Fruit fly (Drosophila melanogaster) whole organism, prepupa: ENCODE measurements around the gene Uba5.

Source experiments
- Blimp-1 ChIP-seq: fragments of 200-800 bp; sonication (Bioruptor generic); optimal IDR thresholded peaks from 3 replicates; lab custom pipeline; 2017; ENCODE audit warnings: missing biosample characterization, missing genetic modification characterization, mild to moderate bottlenecking, moderate library complexity, missing genetic modification reagents
- CG11294 ChIP-seq: fragments of 200-800 bp; sonication (Bioruptor generic); IDR thresholded peaks from 2 replicates; pipeline ENCODE4 v1.3.6; 2022; ENCODE audit warnings: missing biosample characterization, missing genetic modification characterization
- CG11762 ChIP-seq: fragments of 200-800 bp; sonication (Bioruptor generic); optimal IDR thresholded peaks from 3 replicates; lab custom pipeline; 2016; ENCODE audit warnings: missing biosample characterization, missing genetic modification characterization; ENCODE audit not compliant: insufficient read depth
- CG11902 ChIP-seq: fragments of 200-800 bp; sonication (Bioruptor generic); optimal IDR thresholded peaks from 3 replicates; lab custom pipeline; 2016; ENCODE audit warnings: missing biosample characterization, missing genetic modification characterization
- CG15336 ChIP-seq: fragments of 200-800 bp; sonication (Bioruptor generic); IDR thresholded peaks from 2 replicates; pipeline ENCODE4 v1.3.6; 2022; ENCODE audit warnings: missing biosample characterization, missing genetic modification characterization
- CG1621 ChIP-seq: fragments of 200-800 bp; sonication (Bioruptor generic); optimal IDR thresholded peaks from 3 replicates; lab custom pipeline; 2018; ENCODE audit warnings: missing biosample characterization, mild to moderate bottlenecking, missing genetic modification characterization
- CG16779 ChIP-seq: fragments of 200-800 bp; sonication (Bioruptor generic); optimal IDR thresholded peaks from 3 replicates; lab custom pipeline; 2017; ENCODE audit warnings: missing biosample characterization, mild to moderate bottlenecking, missing genetic modification characterization
- CG3032 ChIP-seq: fragments of 200-800 bp; optimal IDR thresholded peaks from 2 replicates; lab custom pipeline; 2019; ENCODE audit warnings: missing biosample characterization, mild to moderate bottlenecking, missing genetic modification characterization, moderate library complexity
- CG31627 ChIP-seq: fragments of 200-800 bp; sonication (Bioruptor generic); optimal IDR thresholded peaks from 3 replicates; lab custom pipeline; 2016; ENCODE audit warnings: missing biosample characterization, missing genetic modification characterization
- CG32006 ChIP-seq: fragments of 200-800 bp; sonication (Bioruptor generic); optimal IDR thresholded peaks from 3 replicates; lab custom pipeline; 2017; ENCODE audit warnings: missing biosample characterization, mild to moderate bottlenecking, missing genetic modification characterization
- CG34406 ChIP-seq: fragments of 200-800 bp; sonication (Bioruptor generic); optimal IDR thresholded peaks from 3 replicates; lab custom pipeline; 2016; ENCODE audit warnings: missing biosample characterization, missing genetic modification characterization
- CG6163 ChIP-seq: fragments of 200-800 bp; sonication (Bioruptor generic); IDR thresholded peaks from 3 replicates; pipeline ENCODE4 v1.3.6; 2022; ENCODE audit warnings: missing biosample characterization, missing genetic modification characterization
- CG6792 ChIP-seq: fragments of 200-800 bp; sonication (Bioruptor generic); optimal IDR thresholded peaks from 3 replicates; lab custom pipeline; 2016; ENCODE audit warnings: missing biosample characterization, missing genetic modification characterization
- CG6808 ChIP-seq: fragments of 200-800 bp; sonication (Bioruptor generic); optimal IDR thresholded peaks from 3 replicates; lab custom pipeline; 2017; ENCODE audit warnings: missing biosample characterization, missing genetic modification characterization, mild to moderate bottlenecking, moderate library complexity, missing genetic modification reagents
- CG6854 ChIP-seq: fragments of 200-800 bp; sonication (Bioruptor generic); optimal IDR thresholded peaks from 2 replicates; lab custom pipeline; 2017; ENCODE audit warnings: missing biosample characterization, mild to moderate bottlenecking, missing genetic modification characterization
- CG7368 ChIP-seq: fragments of 200-800 bp; sonication (Bioruptor generic); optimal IDR thresholded peaks from 3 replicates; lab custom pipeline; 2016; ENCODE audit warnings: missing biosample characterization, missing genetic modification characterization
- CG8119 ChIP-seq: fragments of 200-800 bp; sonication (Bioruptor generic); IDR thresholded peaks from 3 replicates; pipeline ENCODE4 v1.3.6; 2022; ENCODE audit warnings: missing biosample characterization, missing genetic modification characterization
- CG8632 ChIP-seq: fragments of 200-800 bp; sonication (Bioruptor generic); optimal IDR thresholded peaks from 3 replicates; lab custom pipeline; 2016; ENCODE audit warnings: missing biosample characterization, missing genetic modification characterization
- CG9139 ChIP-seq: fragments of 200-800 bp; sonication (Bioruptor generic); optimal IDR thresholded peaks from 3 replicates; lab custom pipeline; 2017; ENCODE audit warnings: missing biosample characterization, mild to moderate bottlenecking, missing genetic modification characterization
- Eip75B ChIP-seq: fragments of 200-800 bp; sonication (Bioruptor generic); optimal IDR thresholded peaks from 3 replicates; lab custom pipeline; 2016; ENCODE audit warnings: missing biosample characterization, missing genetic modification characterization
- Eip78C ChIP-seq: fragments of 200-800 bp; sonication (Bioruptor generic); peaks from one replicate; lab custom pipeline; 2016; ENCODE audit warnings: missing biosample characterization, missing genetic modification characterization
- Eip93F ChIP-seq: fragments of 200-800 bp; sonication (Bioruptor generic); optimal IDR thresholded peaks from 2 replicates; lab custom pipeline; 2016; ENCODE audit warnings: missing biosample characterization, mild to moderate bottlenecking, missing genetic modification characterization
- Ets96B ChIP-seq: fragments of 200-800 bp; optimal IDR thresholded peaks from 2 replicates; lab custom pipeline; 2019; ENCODE audit warnings: missing biosample characterization, mild to moderate bottlenecking, missing genetic modification characterization, moderate library complexity
- Gug ChIP-seq: fragments of 200-800 bp; sonication (Bioruptor generic); IDR thresholded peaks from 2 replicates; pipeline ENCODE4 v1.3.6; 2022; ENCODE audit warnings: missing biosample characterization, missing genetic modification characterization
- Hr38 ChIP-seq: sonication (Bioruptor generic); optimal IDR thresholded peaks from 2 replicates; lab custom pipeline; 2016; ENCODE audit warnings: missing biosample characterization, missing genetic modification characterization
- Hr39 ChIP-seq: fragments of 200-800 bp; sonication (Bioruptor generic); optimal IDR thresholded peaks from 2 replicates; lab custom pipeline; 2016; ENCODE audit warnings: missing biosample characterization, missing genetic modification characterization
- Hr4 ChIP-seq: fragments of 200-800 bp; sonication (Bioruptor generic); optimal IDR thresholded peaks from 3 replicates; lab custom pipeline; 2016; ENCODE audit warnings: missing biosample characterization, missing genetic modification characterization
- Lpt ChIP-seq: fragments of 200-800 bp; sonication (Bioruptor generic); optimal IDR thresholded peaks from 3 replicates; lab custom pipeline; 2016; ENCODE audit warnings: missing biosample characterization, missing genetic modification characterization
- Met ChIP-seq: fragments of 200-800 bp; sonication (Bioruptor generic); optimal IDR thresholded peaks from 3 replicates; lab custom pipeline; 2016; ENCODE audit warnings: missing biosample characterization, missing genetic modification characterization
- OdsH ChIP-seq: fragments of 200-800 bp; sonication (Bioruptor generic); optimal IDR thresholded peaks from 3 replicates; lab custom pipeline; 2016; ENCODE audit warnings: missing biosample characterization, missing genetic modification characterization
- Smox ChIP-seq: fragments of 200-800 bp; sonication (Bioruptor generic); optimal IDR thresholded peaks from 3 replicates; lab custom pipeline; 2016; ENCODE audit warnings: missing biosample characterization, missing genetic modification characterization
- Sox102F ChIP-seq: fragments of 200-800 bp; sonication (Bioruptor generic); optimal IDR thresholded peaks from 2 replicates; lab custom pipeline; 2016; ENCODE audit warnings: missing biosample characterization, mild to moderate bottlenecking, missing genetic modification characterization
- Sox14 ChIP-seq: fragments of 200-800 bp; sonication (Bioruptor generic); optimal IDR thresholded peaks from 3 replicates; lab custom pipeline; 2016; ENCODE audit warnings: missing biosample characterization, missing genetic modification characterization
- Sox15 ChIP-seq: fragments of 200-800 bp; sonication (Bioruptor generic); optimal IDR thresholded peaks from 3 replicates; lab custom pipeline; 2016; ENCODE audit warnings: missing biosample characterization, missing genetic modification characterization
- acj6 ChIP-seq: fragments of 200-800 bp; sonication (Bioruptor generic); optimal IDR thresholded peaks from 3 replicates; lab custom pipeline; 2016; ENCODE audit warnings: missing biosample characterization, missing genetic modification characterization
- cyc ChIP-seq: fragments of 200-800 bp; sonication (Bioruptor generic); optimal IDR thresholded peaks from 3 replicates; lab custom pipeline; 2016; ENCODE audit warnings: missing biosample characterization, missing genetic modification characterization
- dac ChIP-seq: fragments of 200-800 bp; sonication (Bioruptor generic); optimal IDR thresholded peaks from 2 replicates; lab custom pipeline; 2017; ENCODE audit warnings: missing biosample characterization, mild to moderate bottlenecking, missing genetic modification characterization
- eg ChIP-seq: fragments of 200-800 bp; sonication (Bioruptor generic); IDR thresholded peaks from 3 replicates; pipeline ENCODE4 v1.3.6; 2022; ENCODE audit warnings: missing biosample characterization, missing genetic modification characterization
- esn ChIP-seq: fragments of 200-800 bp; sonication (Bioruptor generic); optimal IDR thresholded peaks from 2 replicates; lab custom pipeline; 2016; ENCODE audit warnings: missing biosample characterization, mild to moderate bottlenecking, missing genetic modification characterization, moderate library complexity
- fd59A ChIP-seq: fragments of 200-800 bp; sonication (Bioruptor generic); optimal IDR thresholded peaks from 2 replicates; lab custom pipeline; 2017; ENCODE audit warnings: missing biosample characterization, mild to moderate bottlenecking, missing genetic modification characterization, missing genetic modification reagents
- fd85E ChIP-seq: fragments of 200-800 bp; sonication (Bioruptor generic); optimal IDR thresholded peaks from 3 replicates; lab custom pipeline; 2016; ENCODE audit warnings: missing biosample characterization, missing genetic modification characterization
- lz ChIP-seq: fragments of 200-800 bp; sonication (Bioruptor generic); optimal IDR thresholded peaks from 3 replicates; lab custom pipeline; 2016; ENCODE audit warnings: missing biosample characterization, missing genetic modification characterization
- net ChIP-seq: fragments of 200-800 bp; sonication (Bioruptor generic); optimal IDR thresholded peaks from 3 replicates; lab custom pipeline; 2016; ENCODE audit warnings: missing biosample characterization, missing genetic modification characterization
- pdm3 ChIP-seq: fragments of 200-800 bp; sonication (Bioruptor generic); optimal IDR thresholded peaks from 3 replicates; lab custom pipeline; 2016; ENCODE audit warnings: missing biosample characterization, missing genetic modification characterization
- salr ChIP-seq, 2 experiments: fragments of 200-800 bp; sonication (Bioruptor generic); optimal IDR thresholded peaks; 3 replicates each; lab custom pipeline; 2016 to 2018; ENCODE audit warnings: missing biosample characterization in 2 of 2, missing genetic modification characterization in 2 of 2, mild to moderate bottlenecking in 1 of 2
- spab ChIP-seq: fragments of 200-800 bp; sonication (Bioruptor generic); optimal IDR thresholded peaks from 2 replicates; lab custom pipeline; 2017; ENCODE audit warnings: missing biosample characterization, mild to moderate bottlenecking, missing genetic modification characterization, missing genetic modification reagents
- ss ChIP-seq, 2 experiments: fragments of 200-800 bp; sonication (Bioruptor generic); optimal IDR thresholded peaks; 2 replicates in 1 of 2; 3 replicates in 1 of 2; lab custom pipeline; 2017 to 2018; ENCODE audit warnings: mild to moderate bottlenecking in 2 of 2, missing biosample characterization in 2 of 2, missing genetic modification characterization in 2 of 2, moderate library complexity in 1 of 2
- svp ChIP-seq: fragments of 200-800 bp; sonication (Bioruptor generic); peaks from one replicate; lab custom pipeline; 2016; ENCODE audit warnings: missing biosample characterization, missing genetic modification characterization
- topi ChIP-seq: fragments of 200-800 bp; sonication (Bioruptor generic); optimal IDR thresholded peaks from 3 replicates; lab custom pipeline; 2016; ENCODE audit warnings: missing biosample characterization, missing genetic modification characterization
- vri ChIP-seq: fragments of 200-800 bp; sonication (Bioruptor generic); optimal IDR thresholded peaks from 3 replicates; lab custom pipeline; 2016; ENCODE audit warnings: missing biosample characterization, mild to moderate bottlenecking, missing genetic modification characterization

The Uba5 gene

dm6 chrX:11521561-11522546, 38.5 kb downstream of the Uba5 start:
- TF ChIP-seq CG6854, result no peak
- peak; percentile 13 for TF ChIP-seq Smox (GFP tag; lab: Kevin White, UChicago)
- no peak for TF ChIP-seq dac (GFP tag; lab: Kevin White, UChicago)
- no peak for TF ChIP-seq CG9139 (GFP tag; lab: Kevin White, UChicago)
- peak; percentile 60; the same call in 1 of the 2 replicates for TF ChIP-seq CG11294 (GFP tag; lab: Robert Waterston, UW)
- TF ChIP-seq CG1621 (tag; lab: Kevin White, UChicago), result peak; percentile 3
- TF ChIP-seq CG3032 (tag; lab: Kevin White, UChicago), result peak; percentile 49
- TF ChIP-seq acj6 (GFP tag; lab: Kevin White, UChicago), result peak; percentile 65
- TF ChIP-seq Met (GFP tag; lab: Kevin White, UChicago), result peak; percentile 11
- TF ChIP-seq CG6808, result peak; percentile 26
- peak; percentile 59 for TF ChIP-seq CG34406
- TF ChIP-seq CG6163, result peak; percentile 45; the same call in 1 of the 3 replicates
- no peak for TF ChIP-seq lz (GFP tag; lab: Kevin White, UChicago)
- TF ChIP-seq vri (GFP tag; lab: Kevin White, UChicago), result no peak
- TF ChIP-seq net (GFP tag; lab: Kevin White, UChicago), result peak; percentile 15
- TF ChIP-seq svp (GFP tag; lab: Kevin White, UChicago), result peak; percentile 93
- TF ChIP-seq pdm3, result peak; percentile 60
- peak; percentile 31 for TF ChIP-seq CG7368 (GFP tag; lab: Kevin White, UChicago)
- peak; percentile 35 for TF ChIP-seq Hr4 (GFP tag; lab: Kevin White, UChicago)
- TF ChIP-seq cyc, result no peak
- peak; percentile 68; the same call in 2 of the 3 replicates for TF ChIP-seq eg (GFP tag; lab: Robert Waterston, UW)
- peak; percentile 68 for TF ChIP-seq CG15336 (GFP tag; lab: Robert Waterston, UW)
- TF ChIP-seq Sox15 (GFP tag; lab: Kevin White, UChicago), result no peak
- TF ChIP-seq Hr38 (GFP tag; lab: Kevin White, UChicago), result no peak
- TF ChIP-seq fd85E (GFP tag; lab: Kevin White, UChicago), result no peak
- peak; percentile 42 for TF ChIP-seq Sox14 (GFP tag; lab: Kevin White, UChicago)
- TF ChIP-seq Sox102F (GFP tag; lab: Kevin White, UChicago), result no peak
- TF ChIP-seq Eip78C, result peak; percentile 83
- peak; percentile 59 to 75 for TF ChIP-seq ss (GFP tag; optimal IDR thresholded peaks at IDR 0.05; lab: Kevin White, UChicago)
- peak; percentile 41 for TF ChIP-seq esn (GFP tag; lab: Kevin White, UChicago)
- peak; percentile 14 for TF ChIP-seq spab (GFP tag; lab: Kevin White, UChicago)
- peak; percentile 52 for TF ChIP-seq Ets96B (tag; lab: Kevin White, UChicago)
- peak; percentile 50 for TF ChIP-seq CG16779 (tag; lab: Kevin White, UChicago)
- TF ChIP-seq Gug (GFP tag; lab: Robert Waterston, UW), result peak; percentile 32
- TF ChIP-seq CG8632 (GFP tag; lab: Kevin White, UChicago), result peak; percentile 55
- TF ChIP-seq salr (GFP tag; optimal IDR thresholded peaks at IDR 0.05; lab: Kevin White, UChicago), result peak in 1 of 2 experiments; percentile 49
- peak; percentile 25 for TF ChIP-seq fd59A
- no peak for TF ChIP-seq Blimp-1 (GFP tag; lab: Kevin White, UChicago)
- TF ChIP-seq CG11902 (GFP tag; lab: Kevin White, UChicago), result no peak
- no peak for TF ChIP-seq Eip93F
- TF ChIP-seq CG6792 (GFP tag; lab: Kevin White, UChicago), result peak; percentile 49
- peak; percentile 54 for TF ChIP-seq CG8119
- peak; percentile 32 for TF ChIP-seq CG11762 (GFP tag; lab: Kevin White, UChicago)
- TF ChIP-seq topi (GFP tag; lab: Kevin White, UChicago), result peak; percentile 33
- peak; percentile 20 for TF ChIP-seq CG31627 (GFP tag; lab: Kevin White, UChicago)
- TF ChIP-seq Hr39 (GFP tag; lab: Kevin White, UChicago), result peak; percentile 20
- peak; percentile 56 for TF ChIP-seq Eip75B (GFP tag; lab: Kevin White, UChicago)
- TF ChIP-seq CG32006 (GFP tag; lab: Kevin White, UChicago), result peak; percentile 66
- peak; percentile 56 for TF ChIP-seq OdsH (GFP tag; lab: Kevin White, UChicago)
- TF ChIP-seq Lpt (GFP tag; lab: Kevin White, UChicago), result no peak
